Worm (Caenorhabditis elegans) whole organism, L3 larva: Measurements from ENCODE around the gene nspb-7.
A peak's percentile ranks its signal among the peaks of the same experiment; 100 is the strongest.

Source experiments
- aly-2 ChIP-seq: fragments of 150-350 bp; optimal IDR thresholded peaks from 2 replicates; lab custom pipeline; 2014; ENCODE audit warnings: missing biosample characterization, missing genetic modification characterization
- ceh-9 ChIP-seq: sonication (generic microtip); optimal IDR thresholded peaks from 2 replicates; lab custom pipeline; 2018; ENCODE audit warnings: missing biosample characterization, missing genetic modification characterization
- elt-1 ChIP-seq: fragments of 150-350 bp; optimal IDR thresholded peaks from 2 replicates; lab custom pipeline; 2014; ENCODE audit warnings: missing biosample characterization, missing genetic modification characterization
- elt-2 ChIP-seq: sonication (generic microtip); optimal IDR thresholded peaks from 2 replicates; lab custom pipeline; 2016; ENCODE audit warnings: missing genetic modification reagents, mild to moderate bottlenecking, missing genetic modification characterization, missing compliant biosample characterization
- elt-3 ChIP-seq, 3 experiments: fragments of 150-350 bp in 1 of 3; sonication (generic microtip) in 2 of 3; optimal IDR thresholded peaks; 2 replicates in 2 of 3; 4 replicates in 1 of 3; lab custom pipeline; 2014 to 2017; ENCODE audit warnings: missing biosample characterization in 3 of 3, missing genetic modification characterization in 3 of 3
- eor-1 ChIP-seq, 2 experiments: fragments of 150-350 bp; optimal IDR thresholded peaks; 2 replicates each; lab custom pipeline; 2014 to 2018; ENCODE audit warnings: missing biosample characterization in 2 of 2, missing genetic modification characterization in 2 of 2
- fkh-2 ChIP-seq: fragments of 150-350 bp; optimal IDR thresholded peaks from 2 replicates; lab custom pipeline; 2014; ENCODE audit warnings: missing biosample characterization, missing genetic modification reagents, missing genetic modification characterization
- lin-39 ChIP-seq: fragments of 150-350 bp; optimal IDR thresholded peaks from 2 replicates; lab custom pipeline; 2018; ENCODE audit warnings: missing biosample characterization, missing genetic modification reagents, missing genetic modification characterization
- nhr-11 ChIP-seq: fragments of 150-350 bp; optimal IDR thresholded peaks from 2 replicates; lab custom pipeline; 2014; ENCODE audit warnings: missing biosample characterization, missing genetic modification characterization
- nhr-12 ChIP-seq: fragments of 150-350 bp; optimal IDR thresholded peaks from 2 replicates; lab custom pipeline; 2014; ENCODE audit warnings: missing biosample characterization, missing genetic modification characterization
- nhr-25 ChIP-seq: sonication (generic microtip); optimal IDR thresholded peaks from 2 replicates; lab custom pipeline; 2017; ENCODE audit warnings: missing biosample characterization, missing genetic modification characterization
- pha-4 ChIP-seq: fragments of 150-350 bp; optimal IDR thresholded peaks from 2 replicates; lab custom pipeline; 2014; ENCODE audit warnings: missing biosample characterization, missing genetic modification reagents, missing genetic modification characterization
- sea-2 ChIP-seq: fragments of 150-350 bp; sonication (generic microtip); optimal IDR thresholded peaks from 4 replicates; lab custom pipeline; 2014; ENCODE audit warnings: missing biosample characterization, missing genetic modification reagents, missing genetic modification characterization

DNA sequence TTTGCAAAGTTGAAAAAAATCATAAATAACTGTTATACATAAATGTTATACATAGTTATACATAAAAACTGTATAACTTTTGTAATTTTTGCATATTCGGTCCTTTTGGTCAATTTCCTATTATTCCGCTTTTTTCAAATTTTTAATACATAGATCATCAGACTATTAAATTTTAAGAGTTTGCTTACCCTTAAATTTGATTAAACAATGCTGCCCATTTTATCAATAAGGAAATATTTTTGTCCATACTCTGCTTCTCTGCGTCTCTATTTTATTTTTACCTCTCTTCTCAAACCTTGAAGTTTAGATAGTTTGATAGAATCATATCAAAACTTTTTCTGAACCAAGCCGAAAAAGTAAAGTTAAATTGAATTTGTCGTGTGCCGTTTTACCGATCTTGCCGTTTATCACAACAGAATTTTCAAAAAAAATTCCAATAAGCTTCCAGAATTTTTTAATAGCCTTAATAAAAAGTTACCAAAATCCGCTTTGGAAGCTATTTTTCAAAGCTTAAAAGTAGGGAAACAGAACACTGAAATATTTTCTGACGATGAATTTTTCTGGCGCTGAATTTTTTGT, 21.3 kb downstream of the nspb-7 start:
- TF ChIP-seq elt-1 (tag; lab: Kevin White, UChicago): no peak
- no peak for TF ChIP-seq nhr-12 (tag; lab: Kevin White, UChicago)
- peak; percentile 58 for TF ChIP-seq pha-4 (tag; lab: Kevin White, UChicago)
- no peak for TF ChIP-seq elt-3 (tag; optimal IDR thresholded peaks at IDR 0.05; lab: Kevin White, UChicago)
- TF ChIP-seq aly-2 (tag; lab: Kevin White, UChicago): no peak
- no peak for TF ChIP-seq nhr-25
- TF ChIP-seq fkh-2 (tag; lab: Kevin White, UChicago): no peak
- no peak for TF ChIP-seq eor-1 (tag; optimal IDR thresholded peaks at IDR 0.05; lab: Kevin White, UChicago)
- TF ChIP-seq lin-39: no peak
- no peak for TF ChIP-seq ceh-9
- TF ChIP-seq elt-2: no peak
- no peak for TF ChIP-seq sea-2 (GFP tag; lab: Kevin White, UChicago)
- no peak for TF ChIP-seq nhr-11 (tag; lab: Kevin White, UChicago)
